Worm (Caenorhabditis elegans) whole organism, mixed stage, embryonic: ENCODE measurements around the gene hda-6.

Experiments
- ceh-43 ChIP-seq: fragments of 200-800 bp; sonication (Bioruptor generic); optimal IDR thresholded peaks from 2 replicates; lab custom pipeline; 2018; ENCODE audit warnings: mild to moderate bottlenecking, missing genetic modification characterization, moderate library complexity, missing compliant biosample characterization
- lsy-2 ChIP-seq: fragments of 150-350 bp; optimal IDR thresholded peaks from 2 replicates; lab custom pipeline; 2014; ENCODE audit warnings: missing biosample characterization, missing genetic modification characterization
- nhr-28 ChIP-seq: fragments of 150-350 bp; optimal IDR thresholded peaks from 2 replicates; lab custom pipeline; 2014; ENCODE audit warnings: missing biosample characterization, missing genetic modification characterization
- snpc-4 ChIP-seq: fragments of 150-350 bp; optimal IDR thresholded peaks from 2 replicates; lab custom pipeline; 2014; ENCODE audit warnings: missing biosample characterization, missing genetic modification characterization
- zip-8 ChIP-seq: fragments of 150-350 bp; optimal IDR thresholded peaks from 2 replicates; lab custom pipeline; 2014; ENCODE audit warnings: missing biosample characterization, missing genetic modification characterization

ce11 chrIV:5367899-5368298, 3.8 kb upstream of the hda-6 start:
- TF ChIP-seq ceh-43 (GFP tag; lab: Kevin White, UChicago) (no peak), snpc-4 (tag; lab: Kevin White, UChicago) (no peak), zip-8 (no peak), nhr-28 (tag; lab: Kevin White, UChicago) (no peak), lsy-2 (tag; lab: Kevin White, UChicago) (no peak)
